Worm (Caenorhabditis elegans): ENCODE data around the gene Y39A1A.18.
A peak's percentile ranks its signal among the peaks of the same experiment; 100 is the strongest.

Gene Y39A1A.18

DNA sequence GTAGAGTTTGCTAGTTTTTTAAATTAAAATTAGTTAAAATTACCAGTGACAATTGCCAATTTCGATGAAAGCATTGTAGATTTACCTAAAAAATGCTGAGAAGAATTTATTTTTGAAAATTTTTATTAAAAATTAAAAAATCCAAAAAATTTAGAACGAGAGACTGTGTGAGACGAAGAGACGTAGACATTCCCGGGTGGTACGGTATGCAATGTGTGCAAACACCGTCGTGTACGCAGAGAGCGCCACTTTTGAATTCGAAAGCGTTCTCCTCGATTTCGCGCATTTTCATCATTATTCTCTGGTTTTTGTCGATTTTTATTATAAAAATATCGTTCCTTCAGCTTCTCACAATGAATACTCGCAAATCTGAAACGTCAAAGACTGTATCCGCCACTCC lies 51.5 kb downstream of the Y39A1A.18 start, which contains the start of the genes dhs-11 and orc-1 (continued):
- peak; percentile 84 for TF ChIP-seq madf-6 (GFP tag; IDR thresholded peaks at IDR 0.05)
- TF ChIP-seq attf-3 (GFP tag; conservative IDR thresholded peaks at IDR 0.05) = no peak
- TF ChIP-seq hmg-20 (GFP tag; IDR thresholded peaks at IDR 0.05) = no peak
- TF ChIP-seq ceh-100 (GFP tag; IDR thresholded peaks at IDR 0.05) = no peak
- no peak for TF ChIP-seq F23B12.7 (tag; optimal IDR thresholded peaks at IDR 0.05; ENCODE audit: insufficient read depth)
- TF ChIP-seq dpl-1 (GFP tag; optimal IDR thresholded peaks at IDR 0.05) = peak; percentile 74
- TF ChIP-seq F55B11.4 (tag; optimal IDR thresholded peaks at IDR 0.05; ENCODE audit: borderline replicate concordance, insufficient read depth) = no peak
- no peak for TF ChIP-seq akir-1 (GFP tag; optimal IDR thresholded peaks at IDR 0.05)
- no peak for TF ChIP-seq hrde-1 (tag; optimal IDR thresholded peaks at IDR 0.05; ENCODE audit: borderline replicate concordance)
- TF ChIP-seq F39B2.1 (GFP tag; IDR thresholded peaks at IDR 0.05) = no peak
- TF ChIP-seq hlh-12 (tag; optimal IDR thresholded peaks at IDR 0.05) = no peak
- no peak for TF ChIP-seq snpc-4 (GFP tag; optimal IDR thresholded peaks at IDR 0.05)
- TF ChIP-seq snpc-4 (tag; optimal IDR thresholded peaks at IDR 0.05) = peak in 1 of 4 experiments; percentile 45
- no peak for TF ChIP-seq madf-10 (tag; optimal IDR thresholded peaks at IDR 0.05)
- no peak for TF ChIP-seq F22D6.2 (tag; optimal IDR thresholded peaks at IDR 0.05)
- peak; percentile 17 for TF ChIP-seq xnd-1 (tag; optimal IDR thresholded peaks at IDR 0.05)
- TF ChIP-seq mel-28 (tag; optimal IDR thresholded peaks at IDR 0.05; ENCODE audit: borderline replicate concordance) = no peak
- TF ChIP-seq ceh-40 (GFP tag; IDR thresholded peaks at IDR 0.05) = no peak
- no peak for TF ChIP-seq dpff-1 (tag; optimal IDR thresholded peaks at IDR 0.05)
- no peak for TF ChIP-seq ztf-26 (tag; optimal IDR thresholded peaks at IDR 0.05)
- TF ChIP-seq lag-1 (GFP tag; IDR thresholded peaks at IDR 0.05) = no peak
- TF ChIP-seq sea-2 (GFP tag; IDR thresholded peaks at IDR 0.05) = no peak
- peak; percentile 24 for TF ChIP-seq unc-130 (GFP tag; optimal IDR thresholded peaks at IDR 0.05)
- TF ChIP-seq ets-4 (GFP tag; optimal IDR thresholded peaks at IDR 0.05) = no peak
- TF ChIP-seq snpc-1.1 (tag; optimal IDR thresholded peaks at IDR 0.05; ENCODE audit: insufficient read depth) = peak; percentile 3
- TF ChIP-seq B0261.1 (tag; optimal IDR thresholded peaks at IDR 0.05) = no peak
- no peak for TF ChIP-seq nhr-27 (tag; optimal IDR thresholded peaks at IDR 0.05)
- no peak for TF ChIP-seq rec-8 (tag; optimal IDR thresholded peaks at IDR 0.05)
- TF ChIP-seq lin-40 (tag; optimal IDR thresholded peaks at IDR 0.05) = no peak
- peak; percentile 66 for TF ChIP-seq F33H1.4 (GFP tag; IDR thresholded peaks at IDR 0.05)
- TF ChIP-seq nfya-1 (tag; optimal IDR thresholded peaks at IDR 0.05; ENCODE audit: borderline replicate concordance, insufficient read depth) = no peak
- TF ChIP-seq C06A6.2 (GFP tag; conservative IDR thresholded peaks at IDR 0.05) = no peak
- no peak for TF ChIP-seq lsy-27 (tag; optimal IDR thresholded peaks at IDR 0.05; ENCODE audit: borderline replicate concordance, insufficient read depth)
- TF ChIP-seq mcd-1 (GFP tag; IDR thresholded peaks at IDR 0.05) = 0 out of 2 replicates have a peak, but pooled peaks have one; percentile 41
- TF ChIP-seq T07F8.4 (tag; optimal IDR thresholded peaks at IDR 0.05) = no peak
- no peak for TF ChIP-seq F49E8.2 (tag; optimal IDR thresholded peaks at IDR 0.05; ENCODE audit: insufficient read depth)
- TF ChIP-seq die-1 (tag; optimal IDR thresholded peaks at IDR 0.05) = no peak
- TF ChIP-seq hsf-1 (GFP tag; IDR thresholded peaks at IDR 0.05) = no peak
- no peak for TF ChIP-seq ztf-28 (GFP tag; IDR thresholded peaks at IDR 0.05)
- no peak for TF ChIP-seq cebp-1 (GFP tag; IDR thresholded peaks at IDR 0.05)
- TF ChIP-seq cebp-1 (tag; optimal IDR thresholded peaks at IDR 0.05) = no peak
- TF ChIP-seq snpc-1.3 (tag; optimal IDR thresholded peaks at IDR 0.05; ENCODE audit: insufficient read depth) = peak; percentile 57
- no peak for TF ChIP-seq F10E7.11 (tag; optimal IDR thresholded peaks at IDR 0.05)
- TF ChIP-seq ceh-79 (tag; optimal IDR thresholded peaks at IDR 0.05) = no peak
- no peak for TF ChIP-seq pbrm-1 (GFP tag; IDR thresholded peaks at IDR 0.05)
- TF ChIP-seq mes-4 (tag; optimal IDR thresholded peaks at IDR 0.05) = no peak
- TF ChIP-seq pha-4 (tag; optimal IDR thresholded peaks at IDR 0.05) = no peak
- peak; percentile 84 for TF ChIP-seq lin-54 (GFP tag; optimal IDR thresholded peaks at IDR 0.05)
